Fruit fly (Drosophila melanogaster): ENCODE measurements around the gene CG33286.

DNA sequence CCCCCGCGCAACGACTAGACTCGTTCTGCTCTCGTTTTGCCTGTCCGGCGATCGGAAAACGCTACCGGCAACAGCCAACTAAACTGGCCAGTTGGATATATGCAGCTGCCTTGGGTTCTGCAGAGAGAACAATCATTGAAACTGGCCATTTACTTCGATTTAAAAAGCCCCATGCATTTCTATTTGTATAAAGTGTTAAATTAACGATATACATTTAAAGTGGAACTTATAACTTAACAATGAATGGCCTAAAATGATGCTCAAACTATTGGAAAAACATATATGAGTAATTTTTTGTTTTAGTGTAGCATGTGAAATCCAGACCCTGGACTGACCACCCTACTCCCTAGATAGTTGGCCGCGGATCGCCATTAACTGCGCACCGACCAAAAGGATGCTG is 14.4 kb upstream of the CG33286 start:
- TF ChIP-seq CG7101 (tag; optimal IDR thresholded peaks at IDR 0.05) (no peak), pad (GFP tag; optimal IDR thresholded peaks at IDR 0.05) (no peak), ovo (GFP tag; optimal IDR thresholded peaks at IDR 0.05) (no peak), Mnt (GFP tag; optimal IDR thresholded peaks at IDR 0.05) (no peak), CG33017 (tag; optimal IDR thresholded peaks at IDR 0.05) (no peak), CG1620 (GFP tag; optimal IDR thresholded peaks at IDR 0.05) (no peak)

Data from whole organism, adult.